Worm (Caenorhabditis elegans): ENCODE measurements around the gene sri-63.
A peak's percentile ranks its signal among the peaks of the same experiment; 100 is the strongest.

DNA sequence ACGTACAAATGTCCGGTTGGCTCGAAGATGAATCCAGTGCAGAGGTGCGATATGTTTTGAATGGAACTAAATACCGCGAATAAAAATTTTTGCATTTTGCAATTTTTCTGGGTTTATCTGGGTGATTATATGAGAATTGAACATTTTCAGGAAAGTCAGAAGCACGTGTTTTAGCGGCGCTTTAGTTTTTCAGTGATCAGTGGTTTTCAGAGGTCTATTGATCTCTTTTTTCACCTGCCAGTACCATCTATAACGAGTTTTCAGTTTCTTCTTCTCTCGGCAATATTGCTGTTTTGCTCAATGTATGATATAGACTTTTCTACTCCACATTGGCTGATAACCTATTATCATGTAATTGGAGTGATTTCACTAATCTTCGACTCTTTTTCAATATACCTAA lies at the start of gene sri-63:
- no peak for TF ChIP-seq jun-1 (tag; optimal IDR thresholded peaks at IDR 0.05)
- no peak for TF ChIP-seq F10B5.3 (tag; optimal IDR thresholded peaks at IDR 0.05)
- no peak for TF ChIP-seq snpc-4 (tag; optimal IDR thresholded peaks at IDR 0.05)
- no peak for TF ChIP-seq ztf-11 (tag; optimal IDR thresholded peaks at IDR 0.05)
- peak in 1 of 2 experiments; percentile 46 for TF ChIP-seq unc-62 (GFP tag; optimal IDR thresholded peaks at IDR 0.05 in 1 of 2)
- no peak for TF ChIP-seq unc-62 (tag; optimal IDR thresholded peaks at IDR 0.05)
- TF ChIP-seq vab-7 (GFP tag; IDR thresholded peaks at IDR 0.05): no peak
- no peak for TF ChIP-seq lsy-2 (tag; optimal IDR thresholded peaks at IDR 0.05)
- TF ChIP-seq ceh-82 (tag; optimal IDR thresholded peaks at IDR 0.05): no peak

All from whole organism, L4 larva.